Worm (Caenorhabditis elegans) whole organism, L4/young adult: Measurements from ENCODE around the gene fkb-6.

Source experiments
- W03F9.2 ChIP-seq: fragments of 150-350 bp; optimal IDR thresholded peaks from 2 replicates; lab custom pipeline; 2014; ENCODE audit warnings: missing biosample characterization, missing genetic modification characterization
- dao-5 ChIP-seq: sonication (generic microtip); optimal IDR thresholded peaks from 2 replicates; lab custom pipeline; 2016; ENCODE audit warnings: missing genotype, missing genetic modification characterization, moderate library complexity, missing compliant biosample characterization
- him-1 ChIP-seq: sonication (generic microtip); optimal IDR thresholded peaks from 2 replicates; lab custom pipeline; 2016; ENCODE audit warnings: missing genotype, missing genetic modification reagents, missing genetic modification characterization, missing compliant biosample characterization

- TF ChIP-seq him-1 (tag; lab: Kevin White, UChicago), result no peak
- no peak for TF ChIP-seq W03F9.2 (tag; lab: Kevin White, UChicago)
- no peak for TF ChIP-seq dao-5
Measured at ce11 chrV:20862681-20863080, 16.7 kb downstream of the fkb-6 start, which contains the start of gene twk-35.
